Worm (Caenorhabditis elegans) whole organism, L4 larva: ENCODE measurements around the gene F58E6.4.

Experiments
- F26F4.8 ChIP-seq: fragments of 200-800 bp; sonication (Bioruptor generic); conservative IDR thresholded peaks from 2 replicates; pipeline ENCODE4 v1.3.6; 2022; ENCODE audit warnings: missing genetic modification characterization, missing compliant biosample characterization
- F49E8.2 ChIP-seq: sonication (generic microtip); optimal IDR thresholded peaks from 2 replicates; lab custom pipeline; 2016; ENCODE audit warnings: missing compliant biosample characterization, mild to moderate bottlenecking, missing genetic modification characterization, borderline replicate concordance
- Y5F2A.4 ChIP-seq: fragments of 200-800 bp; sonication (Bioruptor generic); optimal IDR thresholded peaks from 2 replicates; lab custom pipeline; 2018; ENCODE audit warnings: mild to moderate bottlenecking, missing genetic modification characterization, missing compliant biosample characterization
- aha-1 ChIP-seq: fragments of 150-350 bp; peaks from one replicate; lab custom pipeline; 2014; ENCODE audit warnings: missing biosample characterization, missing genetic modification characterization
- ama-1 ChIP-seq: fragments of 150-350 bp; optimal IDR thresholded peaks from 2 replicates; lab custom pipeline; 2014; ENCODE audit warnings: inconsistent platforms, mixed read lengths
- ceh-28 ChIP-seq: fragments of 150-350 bp; optimal IDR thresholded peaks from 2 replicates; lab custom pipeline; 2014; ENCODE audit warnings: missing biosample characterization, missing genetic modification reagents, missing genetic modification characterization
- ceh-32 ChIP-seq: sonication (generic microtip); optimal IDR thresholded peaks from 2 replicates; lab custom pipeline; 2016; ENCODE audit warnings: mild to moderate bottlenecking, missing genetic modification characterization, missing compliant biosample characterization; ENCODE audit not compliant: poor library complexity
- ceh-62 ChIP-seq: sonication (generic microtip); optimal IDR thresholded peaks from 2 replicates; lab custom pipeline; 2017; ENCODE audit warnings: missing biosample characterization, missing genetic modification characterization
- ceh-82 ChIP-seq: sonication (generic microtip); optimal IDR thresholded peaks from 2 replicates; lab custom pipeline; 2017; ENCODE audit warnings: missing biosample characterization, missing genetic modification characterization
- ces-1 ChIP-seq: fragments of 150-350 bp; sonication (generic microtip); optimal IDR thresholded peaks from 4 replicates; lab custom pipeline; 2014; ENCODE audit warnings: missing biosample characterization, missing genetic modification reagents, missing genetic modification characterization
- cey-2 ChIP-seq: sonication (generic microtip); optimal IDR thresholded peaks from 3 replicates; lab custom pipeline; 2017; ENCODE audit warnings: missing genetic modification characterization, mild to moderate bottlenecking, missing compliant biosample characterization, antibody characterized with exemption, borderline replicate concordance; ENCODE audit not compliant: insufficient read depth
- ctbp-1 ChIP-seq: fragments of 200-800 bp; sonication (Bioruptor generic); IDR thresholded peaks from 2 replicates; pipeline ENCODE4 v1.3.6; 2022; ENCODE audit warnings: missing genetic modification reagents, missing genetic modification characterization, missing compliant biosample characterization
- dmd-9 ChIP-seq: fragments of 200-800 bp; sonication (Bioruptor generic); IDR thresholded peaks from 2 replicates; pipeline ENCODE4 v1.3.6; 2022; ENCODE audit warnings: missing genetic modification reagents, missing genetic modification characterization, missing compliant biosample characterization
- duxl-1 ChIP-seq: sonication (generic microtip); optimal IDR thresholded peaks from 2 replicates; lab custom pipeline; 2016; ENCODE audit warnings: mild to moderate bottlenecking, missing genetic modification characterization, moderate library complexity, missing compliant biosample characterization; ENCODE audit not compliant: poor library complexity
- fkh-10 ChIP-seq: fragments of 150-350 bp; optimal IDR thresholded peaks from 2 replicates; lab custom pipeline; 2014; ENCODE audit warnings: missing biosample characterization, missing genetic modification reagents, missing genetic modification characterization
- gei-8 ChIP-seq: fragments of 200-800 bp; sonication (Bioruptor generic); optimal IDR thresholded peaks from 2 replicates; lab custom pipeline; 2018; ENCODE audit warnings: mild to moderate bottlenecking, missing genetic modification characterization, missing compliant biosample characterization
- hif-1 ChIP-seq, 2 experiments: sonication (generic microtip); optimal IDR thresholded peaks; 2 replicates each; lab custom pipeline; 2016 to 2017; ENCODE audit warnings: missing compliant biosample characterization in 2 of 2, missing genetic modification characterization in 2 of 2, missing genetic modification reagents in 2 of 2, missing genotype in 2 of 2, mild to moderate bottlenecking in 1 of 2
- lin-1 ChIP-seq: fragments of 200-800 bp; sonication (Bioruptor generic); IDR thresholded peaks from 2 replicates; pipeline ENCODE4 v1.3.6; 2022; ENCODE audit warnings: missing genetic modification reagents, missing genetic modification characterization, missing compliant biosample characterization
- lin-29 ChIP-seq: fragments of 200-800 bp; sonication (Bioruptor generic); IDR thresholded peaks from 2 replicates; pipeline ENCODE4 v1.3.6; 2022; ENCODE audit warnings: missing genetic modification reagents, missing genetic modification characterization, missing compliant biosample characterization
- lin-38 ChIP-seq: fragments of 200-800 bp; sonication (Bioruptor generic); IDR thresholded peaks from 2 replicates; pipeline ENCODE4 v1.3.6; 2022; ENCODE audit warnings: missing genetic modification reagents, missing genetic modification characterization, missing compliant biosample characterization
- mep-1 ChIP-seq: fragments of 150-350 bp; sonication (generic microtip); optimal IDR thresholded peaks from 3 replicates; lab custom pipeline; 2014; ENCODE audit warnings: missing biosample characterization, missing genetic modification characterization
- mxl-2 ChIP-seq: fragments of 200-800 bp; sonication (Bioruptor generic); conservative IDR thresholded peaks from 2 replicates; pipeline ENCODE4 v1.3.6; 2022; ENCODE audit warnings: missing genetic modification reagents, missing genetic modification characterization, missing compliant biosample characterization
- nhr-10 ChIP-seq: fragments of 150-350 bp; optimal IDR thresholded peaks from 2 replicates; lab custom pipeline; 2014; ENCODE audit warnings: missing biosample characterization, missing genetic modification characterization
- nhr-102 ChIP-seq: sonication (generic microtip); optimal IDR thresholded peaks from 2 replicates; lab custom pipeline; 2016; ENCODE audit warnings: mild to moderate bottlenecking, missing genetic modification characterization, moderate library complexity, missing compliant biosample characterization
- nhr-111 ChIP-seq: fragments of 200-800 bp; sonication (Bioruptor generic); optimal IDR thresholded peaks from 2 replicates; lab custom pipeline; 2018; ENCODE audit warnings: mild to moderate bottlenecking, missing genetic modification characterization, missing compliant biosample characterization
- nhr-25 ChIP-seq: sonication (generic microtip); optimal IDR thresholded peaks from 2 replicates; lab custom pipeline; 2017; ENCODE audit warnings: missing genetic modification characterization, mild to moderate bottlenecking, missing compliant biosample characterization, antibody characterized with exemption, moderate library complexity, borderline replicate concordance; ENCODE audit not compliant: insufficient read depth
- nhr-28 ChIP-seq: fragments of 150-350 bp; optimal IDR thresholded peaks from 2 replicates; lab custom pipeline; 2014; ENCODE audit warnings: missing biosample characterization, missing genetic modification characterization
- nhr-41 ChIP-seq: fragments of 200-800 bp; sonication (Bioruptor generic); IDR thresholded peaks from 2 replicates; pipeline ENCODE4 v1.3.6; 2022; ENCODE audit warnings: missing genetic modification reagents, missing genetic modification characterization, missing compliant biosample characterization
- nhr-48 ChIP-seq: sonication (generic microtip); optimal IDR thresholded peaks from 2 replicates; lab custom pipeline; 2016; ENCODE audit warnings: mild to moderate bottlenecking, missing genetic modification characterization, missing compliant biosample characterization
- nhr-76 ChIP-seq: fragments of 150-350 bp; optimal IDR thresholded peaks from 2 replicates; lab custom pipeline; 2014; ENCODE audit warnings: missing biosample characterization, missing genetic modification characterization
- nhr-77 ChIP-seq: fragments of 150-350 bp; optimal IDR thresholded peaks from 2 replicates; lab custom pipeline; 2014; ENCODE audit warnings: missing biosample characterization, missing genetic modification characterization
- set-16 ChIP-seq: fragments of 200-800 bp; sonication (Bioruptor generic); IDR thresholded peaks from 2 replicates; pipeline ENCODE4 v1.3.6; 2022; ENCODE audit warnings: missing genetic modification reagents, missing genetic modification characterization, missing compliant biosample characterization
- skn-1 ChIP-seq: fragments of 150-350 bp; optimal IDR thresholded peaks from 2 replicates; lab custom pipeline; 2014; ENCODE audit warnings: missing biosample characterization, missing genetic modification characterization
- snpc-4 ChIP-seq: fragments of 150-350 bp; optimal IDR thresholded peaks from 2 replicates; lab custom pipeline; 2014; ENCODE audit warnings: missing biosample characterization, missing genetic modification characterization
- tra-1 ChIP-seq: fragments of 200-800 bp; sonication (Bioruptor generic); IDR thresholded peaks from 2 replicates; pipeline ENCODE4 v1.3.6; 2022; ENCODE audit warnings: missing genetic modification reagents, missing genetic modification characterization, missing compliant biosample characterization
- unc-62 ChIP-seq, 3 experiments: fragments of 150-350 bp in 1 of 3; sonication (generic microtip); optimal IDR thresholded peaks in 2 of 3; peaks in 1 of 3; 1 replicate in 1 of 3; 2 replicates in 2 of 3; lab custom pipeline; 2014 to 2017; ENCODE audit warnings: missing biosample characterization in 3 of 3, missing genetic modification characterization in 3 of 3, missing genetic modification reagents in 3 of 3, missing genotype in 1 of 3
- zag-1 ChIP-seq: fragments of 150-350 bp; optimal IDR thresholded peaks from 2 replicates; lab custom pipeline; 2014; ENCODE audit warnings: missing biosample characterization, missing genetic modification characterization
- zfp-2 ChIP-seq: sonication (generic microtip); optimal IDR thresholded peaks from 2 replicates; lab custom pipeline; 2016; ENCODE audit warnings: mild to moderate bottlenecking, missing genetic modification characterization, missing compliant biosample characterization
- zfp-3 ChIP-seq: fragments of 200-800 bp; sonication (Bioruptor generic); conservative IDR thresholded peaks from 2 replicates; pipeline ENCODE4 v1.3.6; 2022; ENCODE audit warnings: missing genetic modification reagents, missing genetic modification characterization, missing compliant biosample characterization

Gene F58E6.4

ce11 chrV:9782045-9782444, 31.8 kb upstream of the F58E6.4 start:
- TF ChIP-seq unc-62 (GFP tag; optimal IDR thresholded peaks at IDR 0.05 in 1 of 2; lab: Kevin White, UChicago) (peak in 1 of 2 experiments; percentile 91), unc-62 (tag; optimal IDR thresholded peaks at IDR 0.05; lab: Kevin White, UChicago) (no peak), ceh-32 (tag; lab: Kevin White, UChicago) (no peak)
- TF ChIP-seq, all 104 proteins: peak for 1

ce11 chrV:9779418-9779817, 29.2 kb upstream of the F58E6.4 start, which contains the start of gene F46B6.4:
TSS of gene F46B6.4 (minus strand) at chrV:9779518.
- TF ChIP-seq cey-2 (tag; lab: Kevin White, UChicago), result no peak

DNA sequence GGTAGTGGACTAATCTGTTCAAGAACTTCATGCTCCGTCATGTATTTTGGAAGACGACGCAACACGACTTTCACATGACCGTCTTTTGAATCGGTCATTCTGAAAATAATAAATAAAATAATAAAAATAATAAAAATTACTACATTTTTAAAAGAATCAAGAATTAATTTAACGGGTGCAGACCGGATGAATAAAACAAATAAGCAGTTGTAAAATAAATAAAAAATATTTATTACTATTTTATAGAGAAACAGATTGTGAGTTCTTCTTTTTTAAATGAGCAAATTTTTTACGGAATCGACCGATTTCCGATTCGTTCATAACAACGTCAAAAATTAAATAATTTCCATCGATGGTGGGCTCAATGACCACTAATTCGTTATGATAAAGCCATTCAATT, 27.4 kb upstream of the F58E6.4 start, which contains the start of gene smg-4:
smg-4 (minus strand) TSS at position 101 of the 400 bp plus-strand sequence.
- TF ChIP-seq F49E8.2 (no peak), nhr-76 (tag; lab: Kevin White, UChicago) (no peak), zfp-2 (no peak), fkh-10 (GFP tag; lab: Kevin White, UChicago) (no peak), mep-1 (tag; lab: Kevin White, UChicago) (no peak), tra-1 (no peak), snpc-4 (tag; lab: Kevin White, UChicago) (no peak), gei-8 (GFP tag; lab: Kevin White, UChicago) (no peak), nhr-25 (tag; lab: Kevin White, UChicago) (no peak), aha-1 (tag; lab: Kevin White, UChicago) (no peak), ama-1 (lab: Kevin White, UChicago) (no peak), nhr-102 (no peak), lin-38 (GFP tag; lab: Robert Waterston, UW) (no peak), nhr-41 (no peak), nhr-111 (no peak)

DNA sequence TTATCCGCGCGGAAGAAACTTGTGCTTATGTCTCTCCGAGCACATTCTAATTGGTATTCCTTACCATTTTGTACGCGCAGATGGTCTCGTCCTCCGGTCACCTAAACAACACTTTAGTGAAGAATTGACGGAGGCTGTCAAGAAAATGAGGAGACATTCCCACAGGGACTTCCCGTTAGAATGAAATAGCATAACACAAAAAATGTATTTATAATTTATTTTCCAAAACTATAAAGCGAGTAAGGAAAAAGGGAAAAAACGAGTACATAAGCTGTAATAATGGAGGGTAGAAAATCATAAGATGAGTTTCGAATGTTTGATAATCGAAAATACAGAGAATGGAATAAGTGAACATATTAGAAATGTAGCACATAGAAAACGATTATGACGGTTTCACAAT, 25.5 kb upstream of the F58E6.4 start, which contains the start of gene F46B6.12:
F46B6.12 (minus strand) TSS at position 101 of the 400 bp plus-strand sequence.
- TF ChIP-seq unc-62 (GFP tag; optimal IDR thresholded peaks at IDR 0.05 in 1 of 2; lab: Kevin White, UChicago) (peak in 1 of 2 experiments; percentile 38), unc-62 (tag; optimal IDR thresholded peaks at IDR 0.05; lab: Kevin White, UChicago) (no peak), mep-1 (tag; lab: Kevin White, UChicago) (no peak), ceh-32 (tag; lab: Kevin White, UChicago) (no peak), set-16 (GFP tag; lab: Robert Waterston, UW) (no peak), dmd-9 (GFP tag; lab: Robert Waterston, UW) (no peak), mxl-2 (no peak), hif-1 (tag; optimal IDR thresholded peaks at IDR 0.05; lab: Kevin White, UChicago) (no peak), lin-29 (GFP tag; lab: Robert Waterston, UW) (no peak), ces-1 (no peak)

- TF ChIP-seq zfp-3 (GFP tag; lab: Robert Waterston, UW), result no peak
- TF ChIP-seq ctbp-1 (GFP tag; lab: Robert Waterston, UW), result 0 out of 2 replicates have a peak, but pooled peaks have one; percentile 40
Observed at ce11 chrV:9771970-9772369, 21.8 kb upstream of the F58E6.4 start, which contains the start of gene F46B6.2. TSS of gene F46B6.2 (plus strand) at chrV:9772285.

DNA sequence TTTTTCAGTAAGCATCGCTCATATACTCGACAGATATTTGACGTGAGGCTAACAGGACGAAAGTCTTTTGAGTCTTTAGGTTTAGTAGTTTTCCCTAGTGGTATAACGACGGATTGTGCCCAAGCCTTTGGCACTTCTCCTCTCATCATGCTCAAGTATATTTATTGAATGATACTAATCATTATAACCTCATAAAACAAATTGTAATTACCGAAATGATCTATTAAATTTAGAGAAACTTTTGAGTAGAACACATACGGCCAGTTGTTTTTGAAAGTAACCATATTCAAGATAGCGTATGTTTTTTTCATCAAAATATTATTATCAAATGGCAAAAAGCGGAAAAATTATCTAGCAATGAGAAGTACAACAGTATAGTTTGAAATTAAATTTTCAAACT, 21.1 kb upstream of the F58E6.4 start:
- TF ChIP-seq zag-1 (tag; lab: Kevin White, UChicago), result no peak
- TF ChIP-seq duxl-1 (tag; lab: Kevin White, UChicago), result no peak
- TF ChIP-seq F49E8.2, result no peak
- TF ChIP-seq skn-1 (tag; lab: Kevin White, UChicago), result no peak
- TF ChIP-seq ceh-28 (tag; lab: Kevin White, UChicago), result no peak
- TF ChIP-seq F26F4.8 (GFP tag; lab: Robert Waterston, UW), result no peak
- TF ChIP-seq nhr-28 (tag; lab: Kevin White, UChicago), result no peak
- TF ChIP-seq fkh-10 (GFP tag; lab: Kevin White, UChicago), result no peak
- TF ChIP-seq nhr-77 (tag; lab: Kevin White, UChicago), result no peak
- TF ChIP-seq nhr-48 (tag; lab: Kevin White, UChicago), result no peak
- TF ChIP-seq nhr-25 (tag; lab: Kevin White, UChicago), result no peak
- TF ChIP-seq dmd-9 (GFP tag; lab: Robert Waterston, UW), result no peak
- no peak for TF ChIP-seq ceh-82 (tag; lab: Kevin White, UChicago)
- no peak for TF ChIP-seq lin-1 (GFP tag; lab: Robert Waterston, UW)
- TF ChIP-seq Y5F2A.4 (GFP tag; lab: Kevin White, UChicago), result no peak
- no peak for TF ChIP-seq ceh-62 (tag; lab: Kevin White, UChicago)
- no peak for TF ChIP-seq nhr-10 (tag; lab: Kevin White, UChicago)
- TF ChIP-seq snpc-4 (tag; lab: Kevin White, UChicago), result no peak
- TF ChIP-seq, all 104 proteins: peak for 0
